Worm (Caenorhabditis elegans) whole organism, L3 larva: ENCODE measurements around the gene atln-1.
"Not testable (repeated sequence)": the region's sequence is repeated elsewhere in the genome, so short reads cannot be mapped to it uniquely, and the experiment has no call there.

Experiments used
- ZK546.5 ChIP-seq: sonication (generic microtip); optimal IDR thresholded peaks from 2 replicates; lab custom pipeline; 2017; ENCODE audit warnings: missing biosample characterization, missing genetic modification characterization
- aly-2 ChIP-seq: fragments of 150-350 bp; optimal IDR thresholded peaks from 2 replicates; lab custom pipeline; 2014; ENCODE audit warnings: missing biosample characterization, missing genetic modification characterization
- ama-1 ChIP-seq: fragments of 150-350 bp; optimal IDR thresholded peaks from 2 replicates; lab custom pipeline; 2018
- ceh-16 ChIP-seq: sonication (generic microtip); optimal IDR thresholded peaks from 2 replicates; lab custom pipeline; 2017; ENCODE audit warnings: missing biosample characterization, missing genetic modification characterization
- ceh-28 ChIP-seq: fragments of 150-350 bp; optimal IDR thresholded peaks from 2 replicates; lab custom pipeline; 2014; ENCODE audit warnings: missing biosample characterization, missing genetic modification reagents, missing genetic modification characterization
- daf-12 ChIP-seq: fragments of 150-350 bp; optimal IDR thresholded peaks from 2 replicates; lab custom pipeline; 2014; ENCODE audit warnings: missing biosample characterization, missing genetic modification reagents, missing genetic modification characterization
- egl-27 ChIP-seq: sonication (generic microtip); optimal IDR thresholded peaks from 4 replicates; lab custom pipeline; 2017; ENCODE audit warnings: missing biosample characterization, missing genetic modification reagents, missing genetic modification characterization
- egl-5 ChIP-seq: fragments of 150-350 bp; optimal IDR thresholded peaks from 2 replicates; lab custom pipeline; 2017; ENCODE audit warnings: missing biosample characterization, missing genetic modification reagents, missing genetic modification characterization, inconsistent platforms
- elt-2 ChIP-seq: sonication (generic microtip); optimal IDR thresholded peaks from 2 replicates; lab custom pipeline; 2016; ENCODE audit warnings: missing genetic modification reagents, mild to moderate bottlenecking, missing genetic modification characterization, missing compliant biosample characterization
- eor-1 ChIP-seq, 2 experiments: fragments of 150-350 bp; optimal IDR thresholded peaks; 2 replicates each; lab custom pipeline; 2014 to 2018; ENCODE audit warnings: missing biosample characterization in 2 of 2, missing genetic modification characterization in 2 of 2
- fkh-10 ChIP-seq: sonication (generic microtip); optimal IDR thresholded peaks from 2 replicates; lab custom pipeline; 2017; ENCODE audit warnings: missing biosample characterization, missing genetic modification reagents, missing genetic modification characterization
- fkh-2 ChIP-seq: fragments of 150-350 bp; optimal IDR thresholded peaks from 2 replicates; lab custom pipeline; 2014; ENCODE audit warnings: missing biosample characterization, missing genetic modification reagents, missing genetic modification characterization
- fos-1 ChIP-seq: fragments of 150-350 bp; optimal IDR thresholded peaks from 2 replicates; lab custom pipeline; 2014; ENCODE audit warnings: missing biosample characterization, missing genetic modification characterization
- hmg-11 ChIP-seq: sonication (generic microtip); optimal IDR thresholded peaks from 2 replicates; lab custom pipeline; 2016; ENCODE audit warnings: missing genetic modification characterization, missing compliant biosample characterization
- jun-1 ChIP-seq: fragments of 150-350 bp; optimal IDR thresholded peaks from 2 replicates; lab custom pipeline; 2014; ENCODE audit warnings: missing biosample characterization, missing genetic modification reagents, missing genetic modification characterization
- lin-15B ChIP-seq: fragments of 150-350 bp; optimal IDR thresholded peaks from 2 replicates; lab custom pipeline; 2014; ENCODE audit warnings: missing biosample characterization, missing genetic modification characterization
- lin-39 ChIP-seq: fragments of 150-350 bp; optimal IDR thresholded peaks from 2 replicates; lab custom pipeline; 2018; ENCODE audit warnings: missing biosample characterization, missing genetic modification reagents, missing genetic modification characterization
- lsy-12 ChIP-seq: sonication (generic microtip); optimal IDR thresholded peaks from 2 replicates; lab custom pipeline; 2016; ENCODE audit warnings: mild to moderate bottlenecking, missing genetic modification characterization, missing compliant biosample characterization
- mdl-1 ChIP-seq: fragments of 150-350 bp; optimal IDR thresholded peaks from 2 replicates; lab custom pipeline; 2014; ENCODE audit warnings: missing biosample characterization, missing genetic modification characterization
- mml-1 ChIP-seq: fragments of 150-350 bp; sonication (generic microtip); optimal IDR thresholded peaks from 3 replicates; lab custom pipeline; 2014; ENCODE audit warnings: missing biosample characterization, missing genetic modification characterization
- nfya-1 ChIP-seq: sonication (generic microtip); optimal IDR thresholded peaks from 2 replicates; lab custom pipeline; 2017; ENCODE audit warnings: missing genetic modification characterization, mild to moderate bottlenecking, missing compliant biosample characterization, antibody characterized with exemption, moderate library complexity; ENCODE audit not compliant: insufficient read depth
- nhr-23 ChIP-seq: fragments of 150-350 bp; optimal IDR thresholded peaks from 2 replicates; lab custom pipeline; 2014; ENCODE audit warnings: missing biosample characterization, missing genetic modification reagents, missing genetic modification characterization
- nhr-237 ChIP-seq: fragments of 150-350 bp; optimal IDR thresholded peaks from 2 replicates; lab custom pipeline; 2014; ENCODE audit warnings: missing biosample characterization, missing genetic modification characterization
- nhr-25 ChIP-seq: sonication (generic microtip); optimal IDR thresholded peaks from 2 replicates; lab custom pipeline; 2017; ENCODE audit warnings: missing biosample characterization, missing genetic modification characterization
- nhr-43 ChIP-seq: sonication (generic microtip); optimal IDR thresholded peaks from 2 replicates; lab custom pipeline; 2016; ENCODE audit warnings: mild to moderate bottlenecking, missing genetic modification characterization, missing compliant biosample characterization; ENCODE audit not compliant: poor library complexity, severe bottlenecking
- nhr-67 ChIP-seq: fragments of 150-350 bp; optimal IDR thresholded peaks from 2 replicates; lab custom pipeline; 2014; ENCODE audit warnings: missing biosample characterization, missing genetic modification characterization
- nhr-77 ChIP-seq: fragments of 150-350 bp; optimal IDR thresholded peaks from 2 replicates; lab custom pipeline; 2014; ENCODE audit warnings: missing biosample characterization, missing genetic modification characterization
- pha-4 ChIP-seq: fragments of 150-350 bp; optimal IDR thresholded peaks from 2 replicates; lab custom pipeline; 2014; ENCODE audit warnings: missing biosample characterization, missing genetic modification reagents, missing genetic modification characterization
- skn-1 ChIP-seq: fragments of 150-350 bp; optimal IDR thresholded peaks from 2 replicates; lab custom pipeline; 2014; ENCODE audit warnings: missing biosample characterization, missing genetic modification characterization
- snpc-4 ChIP-seq: fragments of 150-350 bp; optimal IDR thresholded peaks from 2 replicates; lab custom pipeline; 2014; ENCODE audit warnings: missing biosample characterization, missing genetic modification characterization
- tbx-2 ChIP-seq: sonication (generic microtip); optimal IDR thresholded peaks from 2 replicates; lab custom pipeline; 2016; ENCODE audit warnings: mild to moderate bottlenecking, missing genetic modification characterization, missing compliant biosample characterization
- unc-39 ChIP-seq: sonication (generic microtip); optimal IDR thresholded peaks from 4 replicates; lab custom pipeline; 2017; ENCODE audit warnings: missing biosample characterization, missing genetic modification characterization
- ztf-11 ChIP-seq: fragments of 150-350 bp; optimal IDR thresholded peaks from 2 replicates; lab custom pipeline; 2014; ENCODE audit warnings: missing biosample characterization, missing genetic modification characterization
- ztf-4 ChIP-seq: fragments of 150-350 bp; optimal IDR thresholded peaks from 2 replicates; lab custom pipeline; 2014; ENCODE audit warnings: missing biosample characterization, missing genetic modification characterization

The atln-1 gene

DNA sequence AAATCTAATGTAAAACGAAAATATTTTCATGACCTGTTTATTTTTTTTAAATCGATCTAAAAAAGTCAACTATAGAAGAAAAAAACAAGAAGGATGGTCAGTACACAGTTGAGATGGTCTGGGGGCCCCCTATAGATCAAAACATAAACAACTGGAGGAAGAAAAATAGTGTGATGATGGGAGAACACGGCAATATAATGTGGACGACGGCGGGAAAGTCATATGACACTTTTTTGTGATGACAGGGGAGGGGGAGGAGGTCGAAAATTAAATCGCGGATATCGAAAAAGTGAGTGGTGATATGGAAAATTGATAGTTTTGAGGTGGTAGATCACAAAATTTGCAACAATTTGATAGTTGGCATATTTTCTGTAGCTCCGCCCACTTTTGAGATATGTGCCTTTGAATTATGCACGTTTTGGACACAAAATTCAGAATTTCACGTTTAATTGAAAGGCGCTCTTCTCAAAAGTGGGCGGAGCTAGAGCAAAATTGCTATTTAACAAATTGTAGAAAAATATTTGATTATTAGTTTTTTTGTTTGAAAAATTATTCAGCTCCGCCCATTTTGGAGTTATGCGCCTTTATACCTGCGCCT lies 15.0 kb upstream of the atln-1 start:
- TF ChIP-seq pha-4 (peak; percentile 25), egl-5 (tag; lab: Kevin White, UChicago) (peak; percentile 19), nhr-23 (tag; lab: Kevin White, UChicago) (peak; percentile 23), tbx-2 (no peak), nhr-25 (tag; lab: Kevin White, UChicago) (peak; percentile 27), ama-1 (lab: Kevin White, UChicago) (peak; percentile 74), mml-1 (tag; lab: Kevin White, UChicago) (no peak), ZK546.5 (no peak), skn-1 (tag; lab: Kevin White, UChicago) (no peak), snpc-4 (tag; lab: Kevin White, UChicago) (peak; percentile 1)

DNA sequence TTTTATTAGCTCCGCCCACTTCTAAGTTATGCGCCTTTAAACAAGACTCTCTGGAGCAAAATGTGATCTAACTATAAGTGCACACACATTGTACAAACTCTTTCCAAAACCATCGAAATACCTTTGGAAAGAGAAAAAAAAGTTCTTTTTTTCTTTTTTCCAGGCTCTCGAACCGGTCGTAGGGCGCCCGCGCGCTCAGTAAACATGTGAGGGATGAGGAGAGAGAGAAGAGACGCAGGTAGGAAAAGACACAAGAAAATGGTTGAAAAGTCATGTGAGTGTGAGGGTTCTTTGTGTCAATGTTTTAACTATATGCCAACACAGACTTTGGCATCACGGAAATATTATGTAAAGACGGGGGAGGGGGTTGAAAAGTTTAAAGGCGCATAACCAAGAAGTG lies 14.0 kb upstream of the atln-1 start:
- peak; percentile 71 for TF ChIP-seq lin-39
- no peak for TF ChIP-seq ztf-11
- TF ChIP-seq hmg-11 = peak; percentile 66
- no peak for TF ChIP-seq daf-12 (tag; lab: Kevin White, UChicago)
- TF ChIP-seq nhr-237 (tag; lab: Kevin White, UChicago) = no peak
- no peak for TF ChIP-seq unc-39 (tag; lab: Kevin White, UChicago)
- TF ChIP-seq aly-2 (tag; lab: Kevin White, UChicago) = no peak
- TF ChIP-seq mml-1 (tag; lab: Kevin White, UChicago) = no peak
- TF ChIP-seq elt-2 = peak; percentile 34
- TF ChIP-seq nhr-77 (tag; lab: Kevin White, UChicago) = no peak
- no peak for TF ChIP-seq nhr-67 (tag; lab: Kevin White, UChicago)
- peak; percentile 58 for TF ChIP-seq nhr-43 (tag; lab: Kevin White, UChicago)
- TF ChIP-seq nhr-23 (tag; lab: Kevin White, UChicago) = peak; percentile 46
- TF ChIP-seq ztf-4 (tag; lab: Kevin White, UChicago) = no peak
- no peak for TF ChIP-seq skn-1 (tag; lab: Kevin White, UChicago)
- TF ChIP-seq mdl-1 (tag; lab: Kevin White, UChicago) = peak; percentile 24
- peak; percentile 40 for TF ChIP-seq lin-15B (tag; lab: Kevin White, UChicago)
- peak; percentile 84 for TF ChIP-seq nhr-25 (tag; lab: Kevin White, UChicago)
- TF ChIP-seq eor-1 (tag; optimal IDR thresholded peaks at IDR 0.05; lab: Kevin White, UChicago) = no peak
- no peak for TF ChIP-seq ceh-16 (tag; lab: Kevin White, UChicago)
- peak; percentile 75 for TF ChIP-seq nfya-1
- TF ChIP-seq jun-1 (tag; lab: Kevin White, UChicago) = peak; percentile 45
- peak; percentile 91 for TF ChIP-seq egl-5 (tag; lab: Kevin White, UChicago)
- TF ChIP-seq pha-4 = peak; percentile 98
- TF ChIP-seq egl-27 (tag; lab: Kevin White, UChicago) = no peak
- peak; percentile 76 for TF ChIP-seq ama-1 (lab: Kevin White, UChicago)
- peak; percentile 31 for TF ChIP-seq ceh-28 (tag; lab: Kevin White, UChicago)
- peak; percentile 81 for TF ChIP-seq lsy-12 (tag; lab: Kevin White, UChicago)
- TF ChIP-seq snpc-4 (tag; lab: Kevin White, UChicago) = peak; percentile 40

DNA sequence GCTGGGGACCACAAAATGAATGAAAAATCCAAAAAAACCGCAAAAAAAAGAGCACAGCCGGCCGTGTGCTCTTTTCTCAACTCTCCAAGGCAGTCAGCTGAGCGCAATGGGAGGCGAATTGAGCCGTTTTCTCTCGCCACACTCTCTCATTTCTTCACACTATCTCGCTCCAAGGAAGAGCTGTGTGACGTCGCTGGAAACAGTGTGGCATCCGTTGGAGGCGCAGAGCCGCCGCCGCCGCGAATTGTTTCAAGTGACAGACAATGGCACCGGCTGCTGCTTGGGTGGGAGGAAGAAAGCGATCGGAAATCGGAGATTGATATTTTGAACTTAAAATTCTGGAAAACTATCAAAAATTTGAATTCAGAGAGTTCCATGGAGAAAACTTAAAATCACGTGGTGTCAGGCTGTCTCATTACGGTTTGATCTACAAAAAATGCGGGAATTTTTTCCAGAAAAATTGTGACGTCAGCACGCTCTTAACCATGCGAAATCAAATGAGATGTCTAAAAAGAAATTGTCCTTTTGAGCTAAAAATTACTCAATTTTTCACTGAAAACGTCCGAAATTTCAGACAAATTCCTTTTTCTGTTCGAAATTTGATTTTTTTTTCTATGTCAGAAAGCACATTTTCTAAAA lies 12.4 kb upstream of the atln-1 start:
- TF ChIP-seq hmg-11 = peak; percentile 48
- peak; percentile 78 for TF ChIP-seq lin-39
- peak; percentile 46 for TF ChIP-seq pha-4
- peak; percentile 57 for TF ChIP-seq nfya-1
- TF ChIP-seq ceh-28 (tag; lab: Kevin White, UChicago) = no peak
- peak; percentile 22 for TF ChIP-seq snpc-4 (tag; lab: Kevin White, UChicago)
- no peak for TF ChIP-seq jun-1 (tag; lab: Kevin White, UChicago)

DNA sequence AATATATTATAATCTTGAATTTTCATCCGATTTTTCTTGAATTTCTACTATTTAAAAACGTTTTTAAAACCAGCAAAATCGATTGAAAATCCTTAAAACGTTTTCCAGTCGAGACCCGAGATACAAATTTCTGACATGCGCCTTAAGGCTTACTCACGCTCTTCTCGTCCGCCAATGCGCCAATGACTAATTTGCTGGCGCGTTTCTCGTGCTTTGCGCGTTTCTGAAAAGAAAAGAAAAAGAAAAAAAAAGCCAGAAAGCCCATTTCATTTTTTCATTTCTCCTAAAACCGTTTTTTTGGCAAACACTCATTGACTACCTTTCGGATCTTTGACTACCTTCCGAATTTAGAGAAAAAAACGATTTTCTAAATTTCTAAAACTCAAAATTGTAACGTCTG lies 11.8 kb upstream of the atln-1 start:
- TF ChIP-seq mml-1 (tag; lab: Kevin White, UChicago) (no peak), fkh-10 (no peak), fos-1 (tag; lab: Kevin White, UChicago) (no peak)

DNA sequence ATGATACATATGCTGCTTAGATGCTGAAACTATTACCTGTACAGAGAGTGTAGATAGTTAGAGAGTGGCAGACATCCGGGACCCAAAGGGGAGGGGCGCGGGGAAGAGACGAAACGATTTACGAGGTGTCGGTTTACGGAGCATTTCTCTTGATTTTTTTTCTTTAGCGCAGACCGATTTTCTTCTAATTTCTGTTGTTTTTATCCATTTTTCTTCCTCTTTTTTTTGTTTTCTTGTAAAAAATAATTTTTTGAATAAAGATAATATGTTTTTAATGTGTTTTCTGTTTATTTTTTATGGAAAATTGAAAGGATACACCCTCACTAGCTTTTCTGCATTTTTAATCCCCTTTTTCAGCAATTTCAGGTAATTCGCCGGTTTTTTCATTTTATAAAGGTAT lies 10.6 kb upstream of the atln-1 start, which contains the start of gene Y54G2A.72:
Gene Y54G2A.72 (plus strand): TSS at position 301 of the 400 bp plus-strand sequence.
- TF ChIP-seq fkh-2, mdl-1, lin-15B (tag; lab: Kevin White, UChicago): not testable (repeated sequence)
- TF ChIP-seq, all 47 proteins: peak for 0; not testable (repeated sequence) for 47
